Worm (Caenorhabditis elegans) whole organism, early embryonic: ENCODE data around the gene srh-142.

Source experiments
- B0310.2 ChIP-seq: sonication (generic microtip); optimal IDR thresholded peaks from 2 replicates; lab custom pipeline; 2016; ENCODE audit warnings: mild to moderate bottlenecking, missing genetic modification characterization, missing compliant biosample characterization
- F13C5.2 ChIP-seq: sonication (generic microtip); optimal IDR thresholded peaks from 2 replicates; lab custom pipeline; 2017; ENCODE audit warnings: mild to moderate bottlenecking, missing genetic modification characterization, inconsistent platforms, missing compliant biosample characterization
- aly-1 ChIP-seq: sonication (generic microtip); optimal IDR thresholded peaks from 2 replicates; lab custom pipeline; 2016; ENCODE audit warnings: missing genetic modification characterization, missing compliant biosample characterization
- ama-1 ChIP-seq: fragments of 150-350 bp; optimal IDR thresholded peaks from 2 replicates; lab custom pipeline; 2014
- ceh-13 ChIP-seq: fragments of 200-800 bp; sonication (Bioruptor generic); optimal IDR thresholded peaks from 2 replicates; lab custom pipeline; 2018; ENCODE audit warnings: mild to moderate bottlenecking, missing genetic modification characterization, missing compliant biosample characterization
- ceh-36 ChIP-seq: sonication (generic microtip); optimal IDR thresholded peaks from 2 replicates; lab custom pipeline; 2016; ENCODE audit warnings: missing genetic modification characterization, inconsistent platforms, missing compliant biosample characterization
- ets-7 ChIP-seq: sonication (generic microtip); optimal IDR thresholded peaks from 2 replicates; lab custom pipeline; 2016; ENCODE audit warnings: missing genotype, missing genetic modification characterization, missing compliant biosample characterization
- flt-1 ChIP-seq: fragments of 200-800 bp; sonication (Bioruptor generic); IDR thresholded peaks from 2 replicates; pipeline ENCODE4 v1.3.6; 2022; ENCODE audit warnings: missing genetic modification characterization, missing compliant biosample characterization
- hmbx-1 ChIP-seq: sonication (generic microtip); optimal IDR thresholded peaks from 2 replicates; lab custom pipeline; 2016; ENCODE audit warnings: mild to moderate bottlenecking, missing genetic modification characterization, missing compliant biosample characterization
- hmg-4 ChIP-seq: fragments of 200-800 bp; sonication (Bioruptor generic); optimal IDR thresholded peaks from 2 replicates; lab custom pipeline; 2018; ENCODE audit warnings: mild to moderate bottlenecking, missing genetic modification characterization, missing compliant biosample characterization
- hnd-1 ChIP-seq: sonication (generic microtip); optimal IDR thresholded peaks from 2 replicates; lab custom pipeline; 2016; ENCODE audit warnings: missing genetic modification characterization, missing compliant biosample characterization
- pes-1 ChIP-seq: fragments of 200-800 bp; sonication (Bioruptor generic); IDR thresholded peaks from 2 replicates; pipeline ENCODE4 v1.3.6; 2022; ENCODE audit warnings: missing genetic modification reagents, missing genetic modification characterization, missing compliant biosample characterization
- scrt-1 ChIP-seq: fragments of 200-800 bp; sonication (Bioruptor generic); IDR thresholded peaks from 2 replicates; pipeline ENCODE4 v1.3.6; 2022; ENCODE audit warnings: missing genetic modification characterization, missing compliant biosample characterization
- sea-1 ChIP-seq: fragments of 200-800 bp; sonication (Bioruptor generic); conservative IDR thresholded peaks from 2 replicates; pipeline ENCODE4 v1.3.6; 2022; ENCODE audit warnings: missing genetic modification characterization, missing compliant biosample characterization
- tbx-11 ChIP-seq: fragments of 200-800 bp; sonication (Bioruptor generic); IDR thresholded peaks from 2 replicates; pipeline ENCODE4 v1.3.6; 2022; ENCODE audit warnings: missing genetic modification characterization, missing compliant biosample characterization
- tbx-37 ChIP-seq: fragments of 200-800 bp; sonication (Bioruptor generic); conservative IDR thresholded peaks from 2 replicates; pipeline ENCODE4 v1.3.6; 2022; ENCODE audit warnings: missing genetic modification reagents, missing genetic modification characterization, missing compliant biosample characterization
- tra-4 ChIP-seq: sonication (generic microtip); optimal IDR thresholded peaks from 2 replicates; lab custom pipeline; 2017; ENCODE audit warnings: missing genetic modification characterization, missing compliant biosample characterization

srh-142 gene

DNA sequence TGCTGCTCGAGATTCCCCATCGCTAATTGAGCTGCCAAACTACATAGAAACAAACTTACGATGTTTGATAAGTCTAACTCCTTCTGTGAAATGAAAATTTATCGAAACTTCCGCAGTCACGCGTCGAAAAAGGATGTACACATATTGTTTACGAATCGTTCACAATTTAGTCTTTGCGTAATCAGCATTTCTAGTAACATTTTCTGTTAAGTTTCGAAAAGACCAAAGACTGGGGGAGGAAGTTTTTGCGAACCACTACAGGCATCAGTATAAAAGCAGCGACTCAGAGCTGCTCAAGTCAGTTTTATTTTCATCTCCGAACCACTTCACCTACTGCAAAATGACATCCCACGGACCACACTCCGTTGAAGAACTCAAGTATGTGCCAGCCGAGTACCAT lies 27.4 kb upstream of the srh-142 start, which contains the start of gene sqst-4:
TSS of gene sqst-4 (plus strand) at position 301 of the 400 bp plus-strand sequence.
- TF ChIP-seq tra-4 = no peak
- TF ChIP-seq hmbx-1 (tag; lab: Kevin White, UChicago) = no peak
- no peak for TF ChIP-seq hnd-1 (tag; lab: Kevin White, UChicago)
- no peak for TF ChIP-seq ceh-36 (tag; lab: Kevin White, UChicago)
- TF ChIP-seq scrt-1 = no peak
- TF ChIP-seq F13C5.2 (tag; lab: Kevin White, UChicago) = no peak
- no peak for TF ChIP-seq tbx-37 (GFP tag; lab: Robert Waterston, UW)
- no peak for TF ChIP-seq pes-1 (GFP tag; lab: Robert Waterston, UW)
- TF ChIP-seq B0310.2 (tag; lab: Kevin White, UChicago) = no peak
- TF ChIP-seq hmg-4 = no peak
- no peak for TF ChIP-seq sea-1 (GFP tag; lab: Robert Waterston, UW)
- no peak for TF ChIP-seq aly-1 (tag; lab: Kevin White, UChicago)
- TF ChIP-seq ceh-13 (GFP tag; lab: Kevin White, UChicago) = no peak
- TF ChIP-seq ama-1 (lab: Kevin White, UChicago) = no peak
- no peak for TF ChIP-seq flt-1 (GFP tag; lab: Robert Waterston, UW)
- no peak for TF ChIP-seq ets-7

ce11 chrV:16487474-16487873 lies 26.7 kb upstream of the srh-142 start, which contains the start of gene Y32B12A.5:
Gene Y32B12A.5, minus strand, starts transcription at chrV:16487574.
- no peak for TF ChIP-seq B0310.2 (tag; lab: Kevin White, UChicago)
- TF ChIP-seq pes-1 (GFP tag; lab: Robert Waterston, UW) = no peak
- no peak for TF ChIP-seq aly-1 (tag; lab: Kevin White, UChicago)
- no peak for TF ChIP-seq F13C5.2 (tag; lab: Kevin White, UChicago)
- no peak for TF ChIP-seq tbx-37 (GFP tag; lab: Robert Waterston, UW)
- no peak for TF ChIP-seq hnd-1 (tag; lab: Kevin White, UChicago)
- no peak for TF ChIP-seq tbx-11 (GFP tag; lab: Robert Waterston, UW)
- TF ChIP-seq ceh-36 (tag; lab: Kevin White, UChicago) = no peak
- TF ChIP-seq flt-1 (GFP tag; lab: Robert Waterston, UW) = no peak
- TF ChIP-seq ceh-13 (GFP tag; lab: Kevin White, UChicago) = no peak
- no peak for TF ChIP-seq ets-7
- no peak for TF ChIP-seq hmbx-1 (tag; lab: Kevin White, UChicago)
- TF ChIP-seq ama-1 (lab: Kevin White, UChicago) = no peak
- TF ChIP-seq tra-4 = no peak
- TF ChIP-seq sea-1 (GFP tag; lab: Robert Waterston, UW) = no peak

ce11 chrV:16483681-16484080 lies 22.9 kb upstream of the srh-142 start, which contains the start of gene srh-139:
Gene srh-139, plus strand, starts transcription at chrV:16483981.
- TF ChIP-seq scrt-1 = no peak
- no peak for TF ChIP-seq hnd-1 (tag; lab: Kevin White, UChicago)
- TF ChIP-seq ceh-13 (GFP tag; lab: Kevin White, UChicago) = no peak
- no peak for TF ChIP-seq F13C5.2 (tag; lab: Kevin White, UChicago)
- TF ChIP-seq tra-4 = no peak
- TF ChIP-seq aly-1 (tag; lab: Kevin White, UChicago) = no peak
- TF ChIP-seq ama-1 (lab: Kevin White, UChicago) = no peak
- TF ChIP-seq B0310.2 (tag; lab: Kevin White, UChicago) = no peak
- no peak for TF ChIP-seq tbx-11 (GFP tag; lab: Robert Waterston, UW)
- no peak for TF ChIP-seq ets-7
- TF ChIP-seq hmg-4 = no peak
- no peak for TF ChIP-seq sea-1 (GFP tag; lab: Robert Waterston, UW)
- no peak for TF ChIP-seq hmbx-1 (tag; lab: Kevin White, UChicago)
- no peak for TF ChIP-seq flt-1 (GFP tag; lab: Robert Waterston, UW)
- no peak for TF ChIP-seq tbx-37 (GFP tag; lab: Robert Waterston, UW)
- no peak for TF ChIP-seq ceh-36 (tag; lab: Kevin White, UChicago)
- no peak for TF ChIP-seq pes-1 (GFP tag; lab: Robert Waterston, UW)

DNA sequence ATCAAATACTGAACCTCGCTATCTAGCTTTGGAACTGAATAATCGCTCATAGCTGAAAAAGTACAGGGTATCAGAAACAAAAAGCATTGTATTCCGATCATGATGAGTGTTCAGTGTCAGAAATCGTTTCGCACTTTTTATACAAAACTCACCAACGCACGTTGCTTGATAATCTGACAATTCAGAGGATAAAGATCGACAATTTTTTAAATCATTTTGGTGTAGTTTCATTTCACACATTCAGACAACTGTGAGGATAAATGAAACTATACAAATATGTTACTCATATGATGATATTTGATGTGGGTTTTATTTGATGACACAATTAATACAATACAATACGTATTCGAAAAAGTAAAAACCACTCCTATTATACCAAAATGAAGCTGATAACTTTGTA lies 22.3 kb upstream of the srh-142 start, which contains the start of gene F57E7.2:
TSS of gene F57E7.2 (minus strand) at position 101 of the 400 bp plus-strand sequence.
- no peak for TF ChIP-seq F13C5.2 (tag; lab: Kevin White, UChicago)
- no peak for TF ChIP-seq flt-1 (GFP tag; lab: Robert Waterston, UW)
- TF ChIP-seq tbx-37 (GFP tag; lab: Robert Waterston, UW) = no peak

- no peak for TF ChIP-seq pes-1 (GFP tag; lab: Robert Waterston, UW)
- no peak for TF ChIP-seq F13C5.2 (tag; lab: Kevin White, UChicago)
- no peak for TF ChIP-seq ceh-13 (GFP tag; lab: Kevin White, UChicago)
- TF ChIP-seq tra-4 = no peak
- no peak for TF ChIP-seq hnd-1 (tag; lab: Kevin White, UChicago)
- no peak for TF ChIP-seq hmbx-1 (tag; lab: Kevin White, UChicago)
- no peak for TF ChIP-seq sea-1 (GFP tag; lab: Robert Waterston, UW)
- TF ChIP-seq ceh-36 (tag; lab: Kevin White, UChicago) = no peak
- no peak for TF ChIP-seq aly-1 (tag; lab: Kevin White, UChicago)
- TF ChIP-seq ets-7 = no peak
- no peak for TF ChIP-seq ama-1 (lab: Kevin White, UChicago)
- TF ChIP-seq tbx-11 (GFP tag; lab: Robert Waterston, UW) = no peak
These were observed 20.3 kb upstream of the srh-142 start, which contains the start of the genes F57E7.4 and spig-6 for ce11 chrV:16480919-16481630. Gene F57E7.4, minus strand, starts transcription at chrV:16481019. Gene spig-6, plus strand, starts transcription at chrV:16481580.

DNA sequence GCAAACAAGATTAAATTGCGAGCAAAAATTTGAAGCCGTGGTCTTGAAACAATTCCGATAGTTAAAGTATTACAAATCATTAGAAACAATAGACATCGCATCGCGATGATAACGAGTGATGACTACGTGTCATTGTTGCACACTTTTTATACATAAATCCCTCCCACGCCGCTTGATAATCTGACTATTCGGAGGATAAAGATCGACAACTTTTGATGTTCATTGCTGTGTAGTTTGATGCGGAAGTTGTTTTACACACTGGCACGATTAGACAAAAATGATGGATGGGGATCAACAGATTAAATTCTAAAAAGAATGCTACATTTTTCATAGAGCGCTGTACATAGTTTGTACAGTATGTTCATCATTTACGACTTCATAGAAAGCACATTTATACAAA lies 18.5 kb upstream of the srh-142 start, which contains the start of gene T08G3.11:
TSS of gene T08G3.11 (minus strand) at position 101 of the 400 bp plus-strand sequence.
- no peak for TF ChIP-seq hmg-4

DNA sequence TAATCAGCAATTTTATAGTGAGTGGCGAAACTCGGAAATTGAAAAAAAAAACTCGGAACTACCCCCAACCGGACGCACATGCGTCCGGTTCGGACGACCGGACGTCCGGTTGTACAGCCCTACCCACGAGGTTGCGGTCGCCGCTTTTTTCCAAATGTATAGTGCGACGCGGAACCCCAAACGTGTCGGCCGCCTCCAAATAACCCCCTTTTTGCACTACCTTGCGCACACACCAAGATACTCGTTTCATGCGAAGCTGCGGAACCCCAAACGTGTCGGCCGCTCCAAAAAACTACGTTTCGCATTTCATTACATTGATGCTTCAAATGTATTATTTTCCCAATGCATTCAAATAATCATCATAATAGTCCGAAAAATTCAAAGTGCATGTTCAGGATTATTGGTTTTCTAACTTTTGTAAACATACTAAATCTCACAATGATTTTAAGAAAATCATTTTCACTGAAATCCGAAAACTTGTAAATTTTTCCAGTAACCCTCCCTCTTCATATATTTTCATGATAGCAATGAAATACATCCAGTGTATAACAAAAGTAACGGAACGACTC lies 11.3 kb upstream of the srh-142 start, which contains the start of gene srw-35:
TSS of gene srw-35 (plus strand) at position 519 of the 569 bp plus-strand sequence.
- TF ChIP-seq hmg-4 (no peak), ceh-36 (tag; lab: Kevin White, UChicago) (no peak), ama-1 (lab: Kevin White, UChicago) (no peak), ceh-13 (GFP tag; lab: Kevin White, UChicago) (no peak), pes-1 (GFP tag; lab: Robert Waterston, UW) (no peak)
